Fruit fly (Drosophila melanogaster) whole organism, wandering third instar larva: Measurements from ENCODE around the gene CG15406.
A peak's percentile ranks its signal among the peaks of the same experiment; 100 is the strongest.

Source experiments
- Abd-B ChIP-seq: fragments of >200 bp; optimal IDR thresholded peaks from 2 replicates; lab custom pipeline; 2017; ENCODE audit warnings: missing biosample characterization, missing genetic modification characterization
- CG32264 ChIP-seq: fragments of 200-800 bp; sonication (Bioruptor generic); optimal IDR thresholded peaks from 2 replicates; lab custom pipeline; 2016; ENCODE audit warnings: missing biosample characterization, missing genetic modification characterization
- CrebA ChIP-seq: fragments of 200-800 bp; sonication (Bioruptor generic); optimal IDR thresholded peaks from 2 replicates; lab custom pipeline; 2016; ENCODE audit warnings: missing biosample characterization, mild to moderate bottlenecking, missing genetic modification characterization, borderline replicate concordance
- GATAd ChIP-seq: sonication (Bioruptor generic); optimal IDR thresholded peaks from 2 replicates; lab custom pipeline; 2016; ENCODE audit warnings: missing biosample characterization, missing genetic modification characterization
- HLH106 ChIP-seq: fragments of 200-800 bp; optimal IDR thresholded peaks from 3 replicates; lab custom pipeline; 2019; ENCODE audit warnings: missing biosample characterization, mild to moderate bottlenecking, missing genetic modification characterization, moderate library complexity
- Jra ChIP-seq: sonication (Bioruptor generic); optimal IDR thresholded peaks from 2 replicates; lab custom pipeline; 2016; ENCODE audit warnings: missing biosample characterization, missing genetic modification characterization
- Mio ChIP-seq: sonication (Bioruptor generic); optimal IDR thresholded peaks from 2 replicates; lab custom pipeline; 2016; ENCODE audit warnings: missing biosample characterization, missing genetic modification characterization
- Myc ChIP-seq: fragments of >200 bp; optimal IDR thresholded peaks from 2 replicates; lab custom pipeline; 2017
- N ChIP-seq: fragments of >200 bp; optimal IDR thresholded peaks from 2 replicates; lab custom pipeline; 2018; ENCODE audit warnings: missing biosample characterization, missing external identifiers, missing genetic modification characterization
- OdsH ChIP-seq: fragments of 200-800 bp; sonication (Bioruptor generic); optimal IDR thresholded peaks from 2 replicates; lab custom pipeline; 2016; ENCODE audit warnings: missing biosample characterization, mild to moderate bottlenecking, missing genetic modification characterization
- Rel ChIP-seq, 2 experiments: fragments of 200-800 bp; sonication (Bioruptor generic) in 1 of 2; optimal IDR thresholded peaks; 2 replicates in 1 of 2; 3 replicates in 1 of 2; lab custom pipeline; 2016 to 2019; ENCODE audit warnings: mild to moderate bottlenecking in 2 of 2, missing biosample characterization in 2 of 2, missing genetic modification characterization in 2 of 2, moderate library complexity in 1 of 2
- Sp1 ChIP-seq: fragments of 200-800 bp; sonication (Bioruptor generic); optimal IDR thresholded peaks from 3 replicates; lab custom pipeline; 2019; ENCODE audit warnings: missing biosample characterization, mild to moderate bottlenecking, missing genetic modification characterization, moderate library complexity
- dl ChIP-seq, 2 experiments: fragments of 175-275, 200-275 bp in 1 of 2; fragments of 200-275 bp in 1 of 2; sonication (Bioruptor generic); optimal IDR thresholded peaks; lab custom pipeline; 2018; ENCODE audit warnings: mild to moderate bottlenecking in 2 of 2, missing biosample characterization in 2 of 2, missing genetic modification characterization in 2 of 2, moderate library complexity in 2 of 2; ENCODE audit not compliant: partially characterized antibody in 2 of 2, insufficient read depth in 1 of 2
- dsf ChIP-seq: sonication (Bioruptor generic); optimal IDR thresholded peaks from 2 replicates; lab custom pipeline; 2016; ENCODE audit warnings: missing biosample characterization, missing genetic modification characterization, borderline replicate concordance
- ey ChIP-seq: fragments of 200-800 bp; sonication (Bioruptor generic); optimal IDR thresholded peaks from 2 replicates; lab custom pipeline; 2016; ENCODE audit warnings: missing biosample characterization, missing genetic modification characterization
- fru ChIP-seq: fragments of 200-800 bp; sonication (Bioruptor generic); optimal IDR thresholded peaks from 3 replicates; lab custom pipeline; 2016; ENCODE audit warnings: missing biosample characterization, mild to moderate bottlenecking, missing genetic modification characterization
- h ChIP-seq: fragments of 200-800 bp; sonication (Bioruptor generic); optimal IDR thresholded peaks from 3 replicates; lab custom pipeline; 2016; ENCODE audit warnings: missing biosample characterization, mild to moderate bottlenecking, missing genetic modification characterization
- jim ChIP-seq: fragments of 175-275, 200-325 bp; sonication (Bioruptor generic); optimal IDR thresholded peaks from 2 replicates; lab custom pipeline; 2016; ENCODE audit warnings: missing biosample characterization, mild to moderate bottlenecking, missing genetic modification characterization
- lola ChIP-seq: fragments of >200 bp; optimal IDR thresholded peaks from 2 replicates; lab custom pipeline; 2017; ENCODE audit warnings: missing biosample characterization, missing genetic modification characterization
- rgr ChIP-seq: fragments of 200-800 bp; sonication (Bioruptor generic); optimal IDR thresholded peaks from 3 replicates; lab custom pipeline; 2016; ENCODE audit warnings: missing biosample characterization, mild to moderate bottlenecking, missing genetic modification characterization
- sage ChIP-seq: fragments of 200-800 bp; sonication (Bioruptor generic); optimal IDR thresholded peaks from 2 replicates; lab custom pipeline; 2016; ENCODE audit warnings: missing biosample characterization, mild to moderate bottlenecking, missing genetic modification characterization
- sv ChIP-seq: fragments of 200-800 bp; sonication (Bioruptor generic); optimal IDR thresholded peaks from 3 replicates; lab custom pipeline; 2016; ENCODE audit warnings: missing biosample characterization, missing genetic modification characterization
- tai ChIP-seq: sonication (Bioruptor generic); optimal IDR thresholded peaks from 2 replicates; lab custom pipeline; 2016; ENCODE audit warnings: missing biosample characterization, missing genetic modification characterization

The CG15406 gene

dm6 chr2L:3302958-3303842, 5.8 kb upstream of the CG15406 start, which contains the start of gene CG9663 (continued):
- TF ChIP-seq sv (GFP tag; lab: Kevin White, UChicago) (peak; percentile 0), Sp1 (GFP tag; lab: Kevin White, UChicago) (peak; percentile 57), dsf (GFP tag; lab: Kevin White, UChicago) (no peak), tai (no peak)

- TF ChIP-seq dsf (GFP tag; lab: Kevin White, UChicago) (no peak), fru (GFP tag; lab: Kevin White, UChicago) (peak; percentile 84), rgr (GFP tag; lab: Kevin White, UChicago) (no peak), dl (GFP tag; optimal IDR thresholded peaks at IDR 0.05; lab: Kevin White, UChicago; ENCODE audit: insufficient read depth in 1 of 2, partially characterized antibody in 2 of 2) (no peak)
Measured at dm6 chr2L:3303893-3304292, 5.1 kb upstream of the CG15406 start, which contains the start of gene CG3277. Gene CG3277 (plus strand): TSS chr2L:3304100.

- no peak for TF ChIP-seq dl (GFP tag; optimal IDR thresholded peaks at IDR 0.05; lab: Kevin White, UChicago; ENCODE audit: insufficient read depth in 1 of 2, partially characterized antibody in 2 of 2)
- no peak for TF ChIP-seq Sp1 (GFP tag; lab: Kevin White, UChicago)
- TF ChIP-seq CG32264: no peak
- peak; percentile 16 for TF ChIP-seq fru (GFP tag; lab: Kevin White, UChicago)
- TF ChIP-seq HLH106 (tag; lab: Kevin White, UChicago): no peak
- no peak for TF ChIP-seq Rel (GFP tag; optimal IDR thresholded peaks at IDR 0.05; lab: Kevin White, UChicago)
- TF ChIP-seq Rel (tag; optimal IDR thresholded peaks at IDR 0.05; lab: Kevin White, UChicago): peak; percentile 94
- no peak for TF ChIP-seq ey (GFP tag; lab: Kevin White, UChicago)
- no peak for TF ChIP-seq sage (GFP tag; lab: Kevin White, UChicago)
- no peak for TF ChIP-seq sv (GFP tag; lab: Kevin White, UChicago)
- TF ChIP-seq lola: no peak
- TF ChIP-seq CrebA (GFP tag; lab: Kevin White, UChicago): peak; percentile 35
- TF ChIP-seq Myc: no peak
- no peak for TF ChIP-seq GATAd
- peak; percentile 26 for TF ChIP-seq OdsH
- TF ChIP-seq jim (GFP tag; lab: Kevin White, UChicago): no peak
- TF ChIP-seq, all 38 proteins: peak for 4
Measured at dm6 chr2L:3304831-3305828, 3.9 kb upstream of the CG15406 start.

DNA sequence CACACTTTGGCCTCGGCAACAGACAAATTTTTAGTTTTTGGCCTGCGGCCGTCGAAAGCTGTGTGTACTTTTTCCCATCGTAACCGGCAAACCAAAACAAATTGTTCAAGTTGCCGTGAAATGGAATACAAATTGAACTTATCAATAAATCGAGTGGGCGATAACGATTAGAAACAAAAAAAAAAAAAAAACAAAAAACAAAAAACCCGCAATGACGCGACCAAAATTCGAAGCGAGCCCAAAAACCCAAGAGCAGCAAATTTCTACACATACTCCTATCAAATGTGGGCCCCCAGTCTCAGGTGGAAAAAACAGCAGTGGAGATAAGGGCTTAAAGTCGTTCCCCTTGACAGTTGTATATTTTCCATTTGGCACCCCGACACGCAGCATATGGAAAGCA, 1.8 kb upstream of the CG15406 start:
- TF ChIP-seq CrebA (GFP tag; lab: Kevin White, UChicago) (peak; percentile 26), lola (no peak), Jra (no peak), Rel (GFP tag; optimal IDR thresholded peaks at IDR 0.05; lab: Kevin White, UChicago) (no peak), Rel (tag; optimal IDR thresholded peaks at IDR 0.05; lab: Kevin White, UChicago) (peak; percentile 63), h (GFP tag; lab: Kevin White, UChicago) (peak; percentile 18)

DNA sequence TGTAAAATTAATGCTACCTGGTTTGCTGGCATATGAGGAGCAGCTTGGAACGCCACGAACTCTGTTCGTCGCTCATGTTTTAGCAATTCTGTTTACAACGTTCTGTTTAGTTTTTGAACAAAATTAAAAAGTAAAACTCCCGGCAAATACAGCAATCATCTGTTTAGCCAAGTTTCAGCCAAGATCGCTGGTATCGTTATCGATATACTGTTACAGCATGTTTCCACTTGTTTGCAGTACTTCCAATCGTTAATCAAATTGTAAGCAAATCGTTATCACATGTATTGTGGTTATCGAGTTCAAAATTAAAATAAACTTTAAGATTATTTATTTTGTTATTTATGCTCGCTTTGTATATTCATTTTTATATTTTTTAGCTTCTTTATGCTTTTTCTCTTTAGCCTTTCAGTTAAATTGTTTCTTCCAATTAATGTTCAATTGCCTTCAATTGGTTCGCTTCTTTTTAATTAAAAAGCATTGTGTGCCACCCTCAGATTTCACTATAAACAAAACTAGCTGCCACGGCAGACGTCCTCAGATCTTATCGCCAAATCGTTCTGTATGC, 10.8 kb downstream of the CG15406 start, which contains the start of the genes Fign and CG8837:
Gene Fign (minus strand): TSS at position 142 of the 565 bp plus-strand sequence.
Gene CG8837 (plus strand): TSS at position 515 of the 565 bp plus-strand sequence.
- TF ChIP-seq OdsH (no peak), Mio (GFP tag; lab: Kevin White, UChicago) (no peak), Rel (GFP tag; optimal IDR thresholded peaks at IDR 0.05; lab: Kevin White, UChicago) (no peak), Rel (tag; optimal IDR thresholded peaks at IDR 0.05; lab: Kevin White, UChicago) (peak; percentile 90), Sp1 (GFP tag; lab: Kevin White, UChicago) (no peak), Abd-B (no peak), N (GFP tag; lab: Kevin White, UChicago) (peak; percentile 80)
